Worm (Caenorhabditis elegans) whole organism, L3 larva: ENCODE data around the gene glr-4.

Experiments used
- R02D3.7 ChIP-seq: fragments of 150-350 bp; optimal IDR thresholded peaks from 2 replicates; lab custom pipeline; 2014; ENCODE audit warnings: missing biosample characterization, missing genetic modification characterization
- ceh-82 ChIP-seq: fragments of 150-350 bp; optimal IDR thresholded peaks from 2 replicates; lab custom pipeline; 2014; ENCODE audit warnings: missing biosample characterization, missing genetic modification characterization
- elt-1 ChIP-seq: fragments of 150-350 bp; optimal IDR thresholded peaks from 2 replicates; lab custom pipeline; 2014; ENCODE audit warnings: missing biosample characterization, missing genetic modification characterization
- eor-1 ChIP-seq, 2 experiments: fragments of 150-350 bp; optimal IDR thresholded peaks; 2 replicates each; lab custom pipeline; 2014 to 2018; ENCODE audit warnings: missing biosample characterization in 2 of 2, missing genetic modification characterization in 2 of 2
- fos-1 ChIP-seq: fragments of 150-350 bp; optimal IDR thresholded peaks from 2 replicates; lab custom pipeline; 2014; ENCODE audit warnings: missing biosample characterization, missing genetic modification characterization
- mdl-1 ChIP-seq: fragments of 150-350 bp; optimal IDR thresholded peaks from 2 replicates; lab custom pipeline; 2014; ENCODE audit warnings: missing biosample characterization, missing genetic modification characterization
- nhr-12 ChIP-seq: fragments of 150-350 bp; optimal IDR thresholded peaks from 2 replicates; lab custom pipeline; 2014; ENCODE audit warnings: missing biosample characterization, missing genetic modification characterization
- nhr-23 ChIP-seq: fragments of 150-350 bp; optimal IDR thresholded peaks from 2 replicates; lab custom pipeline; 2014; ENCODE audit warnings: missing biosample characterization, missing genetic modification reagents, missing genetic modification characterization
- pha-4 ChIP-seq: fragments of 150-350 bp; optimal IDR thresholded peaks from 2 replicates; lab custom pipeline; 2014; ENCODE audit warnings: missing biosample characterization, missing genetic modification reagents, missing genetic modification characterization
- unc-62 ChIP-seq: fragments of 150-350 bp; sonication (generic microtip); optimal IDR thresholded peaks from 4 replicates; lab custom pipeline; 2014; ENCODE audit warnings: missing biosample characterization, missing genetic modification reagents, missing genetic modification characterization

- no peak for TF ChIP-seq elt-1 (tag; lab: Kevin White, UChicago)
- TF ChIP-seq ceh-82 (tag; lab: Kevin White, UChicago): no peak
- TF ChIP-seq pha-4 (tag; lab: Kevin White, UChicago): no peak
- TF ChIP-seq R02D3.7 (tag; lab: Kevin White, UChicago): no peak
- TF ChIP-seq nhr-23 (tag; lab: Kevin White, UChicago): no peak
- no peak for TF ChIP-seq mdl-1 (tag; lab: Kevin White, UChicago)
- TF ChIP-seq eor-1 (tag; optimal IDR thresholded peaks at IDR 0.05; lab: Kevin White, UChicago): no peak
- TF ChIP-seq unc-62: no peak
- no peak for TF ChIP-seq fos-1 (tag; lab: Kevin White, UChicago)
- no peak for TF ChIP-seq nhr-12
These were observed 23.9 kb downstream of the glr-4 start for ce11 chrII:7770253-7770652.
